Worm (Caenorhabditis elegans) whole organism, young adult: Measurements from ENCODE around the gene srw-101.

ENCODE experiments used
- B0019.2 ChIP-seq: fragments of 200-800 bp; sonication (Bioruptor generic); conservative IDR thresholded peaks from 2 replicates; pipeline ENCODE4 v1.3.6; 2022; ENCODE audit warnings: missing genetic modification reagents, missing genetic modification characterization, missing compliant biosample characterization
- B0336.3 ChIP-seq: fragments of 200-800 bp; sonication (Bioruptor generic); IDR thresholded peaks from 2 replicates; pipeline ENCODE4 v1.3.6; 2022; ENCODE audit warnings: missing genetic modification characterization, missing compliant biosample characterization
- F33H1.4 ChIP-seq: fragments of 200-800 bp; sonication (Bioruptor generic); IDR thresholded peaks from 2 replicates; pipeline ENCODE4 v1.3.6; 2022; ENCODE audit warnings: missing genetic modification reagents, missing genetic modification characterization, missing compliant biosample characterization
- F37B4.10 ChIP-seq: fragments of 200-800 bp; sonication (Bioruptor generic); IDR thresholded peaks from 2 replicates; pipeline ENCODE4 v1.3.6; 2022; ENCODE audit warnings: missing genetic modification characterization, missing compliant biosample characterization
- F39B2.1 ChIP-seq: fragments of 200-800 bp; sonication (Bioruptor generic); IDR thresholded peaks from 2 replicates; pipeline ENCODE4 v1.3.6; 2022; ENCODE audit warnings: missing genetic modification reagents, missing genetic modification characterization, missing compliant biosample characterization
- K12H6.12 ChIP-seq: fragments of 200-800 bp; sonication (Bioruptor generic); optimal IDR thresholded peaks from 2 replicates; lab custom pipeline; 2018; ENCODE audit warnings: mild to moderate bottlenecking, missing genetic modification characterization, missing compliant biosample characterization
- Y79H2A.3 ChIP-seq: fragments of 200-800 bp; sonication (Bioruptor generic); conservative IDR thresholded peaks from 2 replicates; pipeline ENCODE4 v1.3.6; 2022; ENCODE audit warnings: missing genetic modification reagents, missing genetic modification characterization, missing compliant biosample characterization
- Y95B8A.8 ChIP-seq: fragments of 200-800 bp; sonication (Bioruptor generic); IDR thresholded peaks from 2 replicates; pipeline ENCODE4 v1.3.6; 2022; ENCODE audit warnings: missing genetic modification reagents, missing genetic modification characterization, missing compliant biosample characterization
- akir-1 ChIP-seq: fragments of 200-800 bp; sonication (Bioruptor generic); optimal IDR thresholded peaks from 2 replicates; lab custom pipeline; 2018; ENCODE audit warnings: mild to moderate bottlenecking, missing genetic modification characterization, moderate library complexity, missing compliant biosample characterization
- ama-1 ChIP-seq, 3 experiments: fragments of 150-350 bp in 1 of 3; sonication (generic microtip) in 2 of 3; optimal IDR thresholded peaks; 2 replicates each; lab custom pipeline; 2014 to 2018; ENCODE audit warnings: missing biosample characterization in 2 of 3, missing genetic modification characterization in 2 of 3, missing genetic modification reagents in 2 of 3
- attf-6 ChIP-seq: fragments of 200-800 bp; sonication (Bioruptor generic); IDR thresholded peaks from 2 replicates; pipeline ENCODE4 v1.3.6; 2022; ENCODE audit warnings: missing genetic modification reagents, missing genetic modification characterization, missing compliant biosample characterization
- bed-2 ChIP-seq: fragments of 200-800 bp; sonication (Bioruptor generic); IDR thresholded peaks from 2 replicates; pipeline ENCODE4 v1.3.6; 2022; ENCODE audit warnings: missing genetic modification reagents, missing genetic modification characterization, missing compliant biosample characterization
- ccch-3 ChIP-seq: fragments of 200-800 bp; sonication (Bioruptor generic); optimal IDR thresholded peaks from 2 replicates; lab custom pipeline; 2018; ENCODE audit warnings: mild to moderate bottlenecking, missing genetic modification characterization, missing compliant biosample characterization
- dox-1 ChIP-seq: fragments of 200-800 bp; sonication (Bioruptor generic); IDR thresholded peaks from 2 replicates; pipeline ENCODE4 v1.3.6; 2022; ENCODE audit warnings: missing genetic modification reagents, missing genetic modification characterization, missing compliant biosample characterization
- egl-44 ChIP-seq: fragments of 200-800 bp; sonication (Bioruptor generic); IDR thresholded peaks from 2 replicates; pipeline ENCODE4 v1.3.6; 2022; ENCODE audit warnings: missing genetic modification reagents, missing genetic modification characterization, missing compliant biosample characterization
- hlh-12 ChIP-seq: sonication (generic microtip); optimal IDR thresholded peaks from 2 replicates; lab custom pipeline; 2016; ENCODE audit warnings: missing genetic modification characterization, missing compliant biosample characterization
- hsf-1 ChIP-seq: fragments of 200-800 bp; sonication (Bioruptor generic); IDR thresholded peaks from 2 replicates; pipeline ENCODE4 v1.3.6; 2022; ENCODE audit warnings: missing genetic modification reagents, missing genetic modification characterization, missing compliant biosample characterization
- let-526 ChIP-seq: fragments of 200-800 bp; sonication (Bioruptor generic); IDR thresholded peaks from 2 replicates; pipeline ENCODE4 v1.3.6; 2022; ENCODE audit warnings: missing genetic modification reagents, missing genetic modification characterization, missing compliant biosample characterization
- lin-40 ChIP-seq: sonication (generic microtip); optimal IDR thresholded peaks from 2 replicates; lab custom pipeline; 2016; ENCODE audit warnings: missing genetic modification characterization, mild to moderate bottlenecking, missing compliant biosample characterization, missing genotype, missing genetic modification reagents
- lsl-1 ChIP-seq: fragments of 200-800 bp; sonication (Bioruptor generic); optimal IDR thresholded peaks from 2 replicates; lab custom pipeline; 2018; ENCODE audit warnings: mild to moderate bottlenecking, missing genetic modification characterization, moderate library complexity, missing compliant biosample characterization
- madf-8 ChIP-seq: fragments of 200-800 bp; sonication (Bioruptor generic); conservative IDR thresholded peaks from 2 replicates; pipeline ENCODE4 v1.3.6; 2022; ENCODE audit warnings: missing genetic modification reagents, missing genetic modification characterization, missing compliant biosample characterization
- mel-28 ChIP-seq: sonication (generic microtip); optimal IDR thresholded peaks from 2 replicates; lab custom pipeline; 2016; ENCODE audit warnings: borderline replicate concordance, mild to moderate bottlenecking, missing genetic modification characterization, missing compliant biosample characterization
- mes-4 ChIP-seq: sonication (generic microtip); optimal IDR thresholded peaks from 2 replicates; lab custom pipeline; 2016; ENCODE audit warnings: missing genotype, missing genetic modification characterization, missing compliant biosample characterization
- mxl-1 ChIP-seq: sonication (generic microtip); optimal IDR thresholded peaks from 2 replicates; lab custom pipeline; 2016; ENCODE audit warnings: missing genetic modification characterization, missing compliant biosample characterization
- nfya-1 ChIP-seq: sonication (generic microtip); optimal IDR thresholded peaks from 2 replicates; lab custom pipeline; 2017; ENCODE audit warnings: antibody characterized with exemption, missing compliant biosample characterization, missing genetic modification characterization, borderline replicate concordance; ENCODE audit not compliant: insufficient read depth
- nfya-2 ChIP-seq: fragments of 200-800 bp; sonication (Bioruptor generic); IDR thresholded peaks from 2 replicates; pipeline ENCODE4 v1.3.6; 2022; ENCODE audit warnings: missing genetic modification reagents, missing genetic modification characterization, missing compliant biosample characterization
- pbrm-1 ChIP-seq: fragments of 200-800 bp; sonication (Bioruptor generic); IDR thresholded peaks from 2 replicates; pipeline ENCODE4 v1.3.6; 2022; ENCODE audit warnings: missing genetic modification reagents, missing genetic modification characterization, missing compliant biosample characterization
- pha-4 ChIP-seq: fragments of 150-350 bp; sonication (generic microtip); optimal IDR thresholded peaks from 2 replicates; lab custom pipeline; 2014; ENCODE audit warnings: missing biosample characterization, missing genetic modification reagents, missing genetic modification characterization
- rpc-1 ChIP-seq, 2 experiments: fragments of 150-350 bp in 1 of 2; sonication (generic microtip) in 1 of 2; optimal IDR thresholded peaks; 2 replicates each; lab custom pipeline; 2014 to 2018; ENCODE audit warnings: missing biosample characterization in 1 of 2, missing genetic modification characterization in 1 of 2, missing genetic modification reagents in 1 of 2, missing genotype in 1 of 2
- snpc-4 ChIP-seq, 5 experiments: fragments of 150-350 bp in 1 of 5; sonication (generic microtip) in 4 of 5; optimal IDR thresholded peaks; 2 replicates each; lab custom pipeline; 2014 to 2018; ENCODE audit warnings: missing genetic modification characterization in 5 of 5, missing biosample characterization in 3 of 5, antibody characterized with exemption in 2 of 5, mild to moderate bottlenecking in 2 of 5, missing compliant biosample characterization in 2 of 5, missing genotype in 2 of 5, moderate library complexity in 2 of 5, missing genetic modification reagents in 1 of 5
- tbp1 ChIP-seq: fragments of 200-800 bp; sonication (Bioruptor generic); optimal IDR thresholded peaks from 2 replicates; lab custom pipeline; 2018; ENCODE audit warnings: mild to moderate bottlenecking, missing genetic modification characterization, missing compliant biosample characterization
- unc-130 ChIP-seq: sonication (generic microtip); optimal IDR thresholded peaks from 2 replicates; lab custom pipeline; 2016; ENCODE audit warnings: missing genetic modification reagents, missing genetic modification characterization, missing compliant biosample characterization
- zfh-2 ChIP-seq: fragments of 200-800 bp; sonication (Bioruptor generic); conservative IDR thresholded peaks from 2 replicates; pipeline ENCODE4 v1.3.6; 2022; ENCODE audit warnings: missing genetic modification reagents, missing genetic modification characterization, missing compliant biosample characterization
- ztf-26 ChIP-seq: sonication (generic microtip); optimal IDR thresholded peaks from 2 replicates; lab custom pipeline; 2017; ENCODE audit warnings: missing genetic modification characterization, missing compliant biosample characterization
- ztf-3 ChIP-seq: fragments of 200-800 bp; sonication (Bioruptor generic); optimal IDR thresholded peaks from 2 replicates; lab custom pipeline; 2018; ENCODE audit warnings: mild to moderate bottlenecking, missing genetic modification characterization, missing compliant biosample characterization

Gene srw-101

ce11 chrV:1731918-1732317, 9.9 kb downstream of the srw-101 start, which contains the start of gene gst-21:
Gene gst-21, minus strand, starts transcription at chrV:1732018.
- no peak for TF ChIP-seq pbrm-1 (GFP tag; lab: Robert Waterston, UW)
- no peak for TF ChIP-seq ztf-26
- TF ChIP-seq snpc-4 (GFP tag; optimal IDR thresholded peaks at IDR 0.05; lab: Kevin White, UChicago), result no peak
- TF ChIP-seq snpc-4 (tag; optimal IDR thresholded peaks at IDR 0.05; lab: Kevin White, UChicago), result no peak
- TF ChIP-seq zfh-2, result no peak
- TF ChIP-seq tbp1 (GFP tag; lab: Kevin White, UChicago), result no peak
- TF ChIP-seq egl-44 (GFP tag; lab: Robert Waterston, UW), result no peak
- TF ChIP-seq, all 124 proteins: peak for 0

ce11 chrV:1734569-1734968, 12.5 kb downstream of the srw-101 start, which contains the start of gene str-160:
Gene str-160, plus strand, starts transcription at chrV:1734869.
- TF ChIP-seq hsf-1 (GFP tag; lab: Robert Waterston, UW) (no peak), madf-8 (GFP tag; lab: Robert Waterston, UW) (no peak), rpc-1 (optimal IDR thresholded peaks at IDR 0.05; lab: Kevin White, UChicago) (no peak), rpc-1 (tag; optimal IDR thresholded peaks at IDR 0.05; lab: Kevin White, UChicago) (no peak), lsl-1 (no peak), Y79H2A.3 (GFP tag; lab: Robert Waterston, UW) (no peak), hlh-12 (tag; lab: Kevin White, UChicago) (no peak), unc-130 (GFP tag; lab: Kevin White, UChicago) (no peak), ama-1 (optimal IDR thresholded peaks at IDR 0.05; lab: Kevin White, UChicago) (no peak), ama-1 (GFP tag; optimal IDR thresholded peaks at IDR 0.05; lab: Kevin White, UChicago) (no peak), nfya-2 (GFP tag; lab: Robert Waterston, UW) (no peak), F39B2.1 (no peak), B0336.3 (no peak), mel-28 (tag; lab: Kevin White, UChicago) (no peak), lin-40 (tag; lab: Kevin White, UChicago) (no peak), mxl-1 (no peak), B0019.2 (GFP tag; lab: Robert Waterston, UW) (no peak), K12H6.12 (tag; lab: Kevin White, UChicago) (no peak), attf-6 (no peak)

ce11 chrV:1741074-1741473, 19.0 kb downstream of the srw-101 start, which contains the start of gene srab-25:
Gene srab-25, minus strand, starts transcription at chrV:1741174.
- no peak for TF ChIP-seq nfya-1
- no peak for TF ChIP-seq Y95B8A.8 (GFP tag; lab: Robert Waterston, UW)
- TF ChIP-seq let-526 (GFP tag; lab: Robert Waterston, UW), result no peak
- no peak for TF ChIP-seq pha-4
- TF ChIP-seq egl-44 (GFP tag; lab: Robert Waterston, UW), result no peak
- no peak for TF ChIP-seq mes-4
- no peak for TF ChIP-seq F33H1.4 (GFP tag; lab: Robert Waterston, UW)
- no peak for TF ChIP-seq bed-2 (GFP tag; lab: Robert Waterston, UW)
- TF ChIP-seq F37B4.10 (GFP tag; lab: Robert Waterston, UW), result no peak
- no peak for TF ChIP-seq dox-1
- TF ChIP-seq akir-1, result no peak
- TF ChIP-seq ccch-3 (GFP tag; lab: Kevin White, UChicago), result no peak
- TF ChIP-seq ztf-3 (GFP tag; lab: Kevin White, UChicago), result no peak
